Fruit fly (Drosophila melanogaster): ENCODE data around the gene Edg84A.

The Edg84A gene

dm6 chr3R:6664371-6665116 is 19.7 kb upstream of the Edg84A start (continued):
- TF ChIP-seq lz (GFP tag; optimal IDR thresholded peaks at IDR 0.05) (no peak), Blimp-1 (GFP tag; optimal IDR thresholded peaks at IDR 0.05) (no peak), CG7368 (GFP tag; optimal IDR thresholded peaks at IDR 0.05) (no peak), achi (GFP tag; optimal IDR thresholded peaks at IDR 0.05) (peak; percentile 32), OdsH (GFP tag; optimal IDR thresholded peaks at IDR 0.05) (peak; percentile 10), dsx (GFP tag; optimal IDR thresholded peaks at IDR 0.05; ENCODE audit: poor library complexity, severe bottlenecking) (no peak), CG8632 (GFP tag; optimal IDR thresholded peaks at IDR 0.05) (no peak), Sox15 (GFP tag; optimal IDR thresholded peaks at IDR 0.05) (no peak), CG6854 (GFP tag; optimal IDR thresholded peaks at IDR 0.05) (no peak), acj6 (GFP tag; optimal IDR thresholded peaks at IDR 0.05) (no peak), Smox (GFP tag; optimal IDR thresholded peaks at IDR 0.05) (no peak), CG31627 (GFP tag; optimal IDR thresholded peaks at IDR 0.05) (no peak), Met (GFP tag; optimal IDR thresholded peaks at IDR 0.05) (no peak), CG16779 (tag; optimal IDR thresholded peaks at IDR 0.05) (no peak), esn (GFP tag; optimal IDR thresholded peaks at IDR 0.05) (no peak), Sox14 (GFP tag; optimal IDR thresholded peaks at IDR 0.05) (no peak), vri (GFP tag; optimal IDR thresholded peaks at IDR 0.05) (no peak), CG6276 (GFP tag; optimal IDR thresholded peaks at IDR 0.05) (no peak), CG11294 (GFP tag; IDR thresholded peaks at IDR 0.05) (no peak), CG11902 (GFP tag; optimal IDR thresholded peaks at IDR 0.05) (no peak), CG3032 (tag; optimal IDR thresholded peaks at IDR 0.05) (no peak)

dm6 chr3R:6665117-6665654 is 19.1 kb upstream of the Edg84A start:
- TF ChIP-seq CG6276 (GFP tag; optimal IDR thresholded peaks at IDR 0.05) (peak; percentile 23), CG6163 (GFP tag; IDR thresholded peaks at IDR 0.05) (no peak), fd85E (GFP tag; optimal IDR thresholded peaks at IDR 0.05) (no peak), CG11294 (GFP tag; IDR thresholded peaks at IDR 0.05) (peak; percentile 11; the same call in 1 of the 2 replicates), fkh (GFP tag; optimal IDR thresholded peaks at IDR 0.05) (peak; percentile 87), dsx (GFP tag; optimal IDR thresholded peaks at IDR 0.05; ENCODE audit: poor library complexity, severe bottlenecking) (peak; percentile 50), cyc (GFP tag; optimal IDR thresholded peaks at IDR 0.05) (no peak), Hr4 (GFP tag; optimal IDR thresholded peaks at IDR 0.05) (peak; percentile 25), esn (GFP tag; optimal IDR thresholded peaks at IDR 0.05) (no peak), lz (GFP tag; optimal IDR thresholded peaks at IDR 0.05) (no peak), Hr39 (GFP tag; optimal IDR thresholded peaks at IDR 0.05) (no peak), CG8119 (GFP tag; IDR thresholded peaks at IDR 0.05) (no peak), fd59A (GFP tag; optimal IDR thresholded peaks at IDR 0.05) (no peak)

- no peak for TF ChIP-seq acj6 (GFP tag; optimal IDR thresholded peaks at IDR 0.05)
- TF ChIP-seq esn (GFP tag; optimal IDR thresholded peaks at IDR 0.05) = no peak
- no peak for TF ChIP-seq Sox15 (GFP tag; optimal IDR thresholded peaks at IDR 0.05)
- peak; percentile 88 for TF ChIP-seq fkh (GFP tag; optimal IDR thresholded peaks at IDR 0.05)
- no peak for TF ChIP-seq pdm3 (GFP tag; optimal IDR thresholded peaks at IDR 0.05)
- TF ChIP-seq Hr38 (GFP tag; optimal IDR thresholded peaks at IDR 0.05) = no peak
- TF ChIP-seq CG1621 (tag; optimal IDR thresholded peaks at IDR 0.05) = no peak
- TF ChIP-seq CG8119 (GFP tag; IDR thresholded peaks at IDR 0.05) = no peak
Observed at dm6 chr3R:6667245-6667644, 17.0 kb upstream of the Edg84A start.

dm6 chr3R:6668234-6668633 is 16.0 kb upstream of the Edg84A start:
- no peak for TF ChIP-seq vri (GFP tag; optimal IDR thresholded peaks at IDR 0.05)
- no peak for TF ChIP-seq fkh (GFP tag; optimal IDR thresholded peaks at IDR 0.05)
- TF ChIP-seq Sox14 (GFP tag; optimal IDR thresholded peaks at IDR 0.05) = no peak
- no peak for TF ChIP-seq CG6276 (GFP tag; optimal IDR thresholded peaks at IDR 0.05)
- TF ChIP-seq Eip93F (GFP tag; optimal IDR thresholded peaks at IDR 0.05) = no peak
- TF ChIP-seq lz (GFP tag; optimal IDR thresholded peaks at IDR 0.05) = no peak
- no peak for TF ChIP-seq Gug (GFP tag; IDR thresholded peaks at IDR 0.05)
- no peak for TF ChIP-seq Smox (GFP tag; optimal IDR thresholded peaks at IDR 0.05)
- TF ChIP-seq CG34406 (GFP tag; optimal IDR thresholded peaks at IDR 0.05) = no peak
- no peak for TF ChIP-seq OdsH (GFP tag; optimal IDR thresholded peaks at IDR 0.05)
- TF ChIP-seq esn (GFP tag; optimal IDR thresholded peaks at IDR 0.05) = no peak
- no peak for TF ChIP-seq CG3919 (GFP tag; optimal IDR thresholded peaks at IDR 0.05)
- TF ChIP-seq CG8319 (GFP tag; optimal IDR thresholded peaks at IDR 0.05) = no peak
- no peak for TF ChIP-seq CG11902 (GFP tag; optimal IDR thresholded peaks at IDR 0.05)
